Fruit fly (Drosophila melanogaster) whole organism, wandering third instar larva: ENCODE measurements around the gene CG16721.
A peak's percentile ranks its signal among the peaks of the same experiment; 100 is the strongest.

Experiments used
- CG32264 ChIP-seq: fragments of 200-800 bp; sonication (Bioruptor generic); optimal IDR thresholded peaks from 2 replicates; lab custom pipeline; 2016; ENCODE audit warnings: missing biosample characterization, missing genetic modification characterization
- Dif ChIP-seq: fragments of 200-275, 200-300 bp; sonication (Bioruptor generic); optimal IDR thresholded peaks from 2 replicates; lab custom pipeline; 2018; ENCODE audit warnings: missing biosample characterization, missing genetic modification characterization; ENCODE audit not compliant: partially characterized antibody
- GATAd ChIP-seq: sonication (Bioruptor generic); optimal IDR thresholded peaks from 2 replicates; lab custom pipeline; 2016; ENCODE audit warnings: missing biosample characterization, missing genetic modification characterization
- dmrt93B ChIP-seq: fragments of 200-800 bp; sonication (Bioruptor generic); optimal IDR thresholded peaks from 2 replicates; lab custom pipeline; 2018; ENCODE audit warnings: missing biosample characterization, mild to moderate bottlenecking, missing genetic modification characterization
- foxo ChIP-seq, 2 experiments: fragments of 200-800 bp; sonication (Bioruptor generic); optimal IDR thresholded peaks; 2 replicates in 1 of 2; 3 replicates in 1 of 2; lab custom pipeline; 2016 to 2017; ENCODE audit warnings: missing biosample characterization in 2 of 2, missing genetic modification characterization in 2 of 2
- h ChIP-seq: fragments of 200-800 bp; sonication (Bioruptor generic); optimal IDR thresholded peaks from 3 replicates; lab custom pipeline; 2016; ENCODE audit warnings: missing biosample characterization, mild to moderate bottlenecking, missing genetic modification characterization
- lola ChIP-seq: fragments of >200 bp; optimal IDR thresholded peaks from 2 replicates; lab custom pipeline; 2017; ENCODE audit warnings: missing biosample characterization, missing genetic modification characterization
- rgr ChIP-seq: fragments of 200-800 bp; sonication (Bioruptor generic); optimal IDR thresholded peaks from 3 replicates; lab custom pipeline; 2016; ENCODE audit warnings: missing biosample characterization, mild to moderate bottlenecking, missing genetic modification characterization
- tai ChIP-seq: sonication (Bioruptor generic); optimal IDR thresholded peaks from 2 replicates; lab custom pipeline; 2016; ENCODE audit warnings: missing biosample characterization, missing genetic modification characterization
- usp ChIP-seq: fragments of >200 bp; optimal IDR thresholded peaks from 2 replicates; lab custom pipeline; 2017; ENCODE audit warnings: missing biosample characterization, missing genetic modification characterization

dm6 chrX:5888933-5889332 is 9.3 kb downstream of the CG16721 start:
- TF ChIP-seq lola (GFP tag; lab: Kevin White, UChicago) (no peak), Dif (GFP tag; lab: Kevin White, UChicago) (no peak), foxo (GFP tag; optimal IDR thresholded peaks at IDR 0.05; lab: Kevin White, UChicago) (peak in 1 of 2 experiments; percentile 49), h (GFP tag; lab: Kevin White, UChicago) (peak; percentile 18), CG32264 (GFP tag; lab: Kevin White, UChicago) (no peak), GATAd (GFP tag; lab: Kevin White, UChicago) (no peak), rgr (peak; percentile 46), usp (no peak), tai (GFP tag; lab: Kevin White, UChicago) (no peak), dmrt93B (GFP tag; lab: Kevin White, UChicago) (no peak)
